Fruit fly (Drosophila melanogaster) whole organism, wandering third instar larva: ENCODE measurements around the gene CG32639.

Source experiments
- OdsH ChIP-seq: fragments of 200-800 bp; sonication (Bioruptor generic); optimal IDR thresholded peaks from 2 replicates; lab custom pipeline; 2016; ENCODE audit warnings: missing biosample characterization, mild to moderate bottlenecking, missing genetic modification characterization
- dl ChIP-seq, 2 experiments: fragments of 175-275, 200-275 bp in 1 of 2; fragments of 200-275 bp in 1 of 2; sonication (Bioruptor generic); optimal IDR thresholded peaks; lab custom pipeline; 2018; ENCODE audit warnings: mild to moderate bottlenecking in 2 of 2, missing biosample characterization in 2 of 2, missing genetic modification characterization in 2 of 2, moderate library complexity in 2 of 2; ENCODE audit not compliant: partially characterized antibody in 2 of 2, insufficient read depth in 1 of 2
- lola ChIP-seq: fragments of >200 bp; optimal IDR thresholded peaks from 2 replicates; lab custom pipeline; 2017; ENCODE audit warnings: missing biosample characterization, missing genetic modification characterization
- psq ChIP-seq: fragments of 200-800 bp; sonication (Bioruptor generic); optimal IDR thresholded peaks from 3 replicates; lab custom pipeline; 2017; ENCODE audit warnings: missing biosample characterization, mild to moderate bottlenecking, missing genetic modification characterization, moderate library complexity
- sv ChIP-seq: fragments of 200-800 bp; sonication (Bioruptor generic); optimal IDR thresholded peaks from 3 replicates; lab custom pipeline; 2016; ENCODE audit warnings: missing biosample characterization, missing genetic modification characterization

dm6 chrX:13227505-13228207 is 8.7 kb downstream of the CG32639 start:
- TF ChIP-seq lola (GFP tag; lab: Kevin White, UChicago) (no peak), sv (GFP tag; lab: Kevin White, UChicago) (no peak), OdsH (GFP tag; lab: Kevin White, UChicago) (no peak), psq (GFP tag; lab: Kevin White, UChicago) (no peak), dl (GFP tag; optimal IDR thresholded peaks at IDR 0.05; lab: Kevin White, UChicago; ENCODE audit: insufficient read depth in 1 of 2, partially characterized antibody in 2 of 2) (no peak)
